Fruit fly (Drosophila melanogaster) whole organism, wandering third instar larva: Measurements from ENCODE around the gene CG14341.

ENCODE experiments used
- CG32264 ChIP-seq: fragments of 200-800 bp; sonication (Bioruptor generic); optimal IDR thresholded peaks from 2 replicates; lab custom pipeline; 2016; ENCODE audit warnings: missing biosample characterization, missing genetic modification characterization
- Dif ChIP-seq: fragments of 200-275, 200-300 bp; sonication (Bioruptor generic); optimal IDR thresholded peaks from 2 replicates; lab custom pipeline; 2018; ENCODE audit warnings: missing biosample characterization, missing genetic modification characterization; ENCODE audit not compliant: partially characterized antibody
- Hr78 ChIP-seq: fragments of >200 bp; optimal IDR thresholded peaks from 2 replicates; lab custom pipeline; 2017; ENCODE audit warnings: missing biosample characterization, missing genetic modification characterization
- N ChIP-seq: fragments of >200 bp; optimal IDR thresholded peaks from 2 replicates; lab custom pipeline; 2018; ENCODE audit warnings: missing biosample characterization, missing external identifiers, missing genetic modification characterization
- OdsH ChIP-seq: fragments of 200-800 bp; sonication (Bioruptor generic); optimal IDR thresholded peaks from 2 replicates; lab custom pipeline; 2016; ENCODE audit warnings: missing biosample characterization, mild to moderate bottlenecking, missing genetic modification characterization
- h ChIP-seq: fragments of 200-800 bp; sonication (Bioruptor generic); optimal IDR thresholded peaks from 3 replicates; lab custom pipeline; 2016; ENCODE audit warnings: missing biosample characterization, mild to moderate bottlenecking, missing genetic modification characterization
- lola ChIP-seq: fragments of >200 bp; optimal IDR thresholded peaks from 2 replicates; lab custom pipeline; 2017; ENCODE audit warnings: missing biosample characterization, missing genetic modification characterization
- rgr ChIP-seq: fragments of 200-800 bp; sonication (Bioruptor generic); optimal IDR thresholded peaks from 3 replicates; lab custom pipeline; 2016; ENCODE audit warnings: missing biosample characterization, mild to moderate bottlenecking, missing genetic modification characterization
- usp ChIP-seq: fragments of >200 bp; optimal IDR thresholded peaks from 2 replicates; lab custom pipeline; 2017; ENCODE audit warnings: missing biosample characterization, missing genetic modification characterization

DNA sequence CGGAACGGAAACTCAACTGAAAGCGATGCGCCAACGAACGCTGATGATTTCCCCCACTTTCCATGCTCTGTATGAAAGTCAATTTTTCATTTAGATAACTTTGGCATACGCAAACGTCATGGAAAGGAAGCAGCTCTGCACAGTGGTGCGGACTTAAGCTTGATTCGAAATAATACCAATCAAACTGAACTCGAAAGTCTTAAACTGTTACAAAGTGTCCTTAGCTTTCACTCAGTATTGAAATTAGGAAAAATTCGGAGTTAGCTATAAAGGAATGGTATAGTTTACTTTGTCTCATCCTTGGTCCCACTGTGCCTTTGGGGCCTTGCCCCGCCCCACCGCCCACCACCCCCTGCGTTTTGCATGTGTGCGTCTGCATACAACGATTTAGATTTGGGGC lies 41.1 kb downstream of the CG14341 start:
- TF ChIP-seq usp (GFP tag; lab: Kevin White, UChicago) (no peak), lola (GFP tag; lab: Kevin White, UChicago) (no peak), Hr78 (GFP tag; lab: Kevin White, UChicago) (no peak), N (no peak), CG32264 (GFP tag; lab: Kevin White, UChicago) (no peak), rgr (GFP tag; lab: Kevin White, UChicago) (no peak), Dif (no peak), OdsH (GFP tag; lab: Kevin White, UChicago) (no peak), h (GFP tag; lab: Kevin White, UChicago) (no peak)
